Worm (Caenorhabditis elegans): ENCODE measurements around the gene glr-7.

glr-7 gene

DNA sequence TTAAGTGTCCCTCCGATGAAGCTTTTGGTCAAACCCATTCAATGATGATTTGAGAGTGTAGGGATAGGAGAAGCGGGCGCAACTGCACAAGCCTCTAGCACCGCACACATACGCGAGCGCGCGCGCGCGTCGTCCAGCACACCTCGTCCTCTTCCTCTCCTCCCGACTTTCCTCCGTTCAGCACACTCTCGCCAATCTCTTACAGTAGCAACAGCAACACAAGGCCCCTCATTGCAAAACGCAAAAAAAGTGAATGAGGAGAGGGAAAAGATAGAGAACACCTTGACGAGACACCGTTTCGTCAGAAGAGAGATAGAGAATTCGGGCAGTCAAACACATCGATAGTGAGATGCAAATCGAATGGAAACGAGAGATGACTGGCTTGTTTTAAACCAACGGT is 12.8 kb upstream of the glr-7 start (continued):
- no peak for TF ChIP-seq ceh-24 (tag; optimal IDR thresholded peaks at IDR 0.05)
- no peak for TF ChIP-seq unc-3 (GFP tag; conservative IDR thresholded peaks at IDR 0.05)
- TF ChIP-seq unc-3 (tag; optimal IDR thresholded peaks at IDR 0.05) = no peak
- TF ChIP-seq pax-1 (tag; optimal IDR thresholded peaks at IDR 0.05) = no peak
- no peak for TF ChIP-seq C08G9.2 (tag; optimal IDR thresholded peaks at IDR 0.05)
- TF ChIP-seq sox-4 (tag; optimal IDR thresholded peaks at IDR 0.05) = no peak

DNA sequence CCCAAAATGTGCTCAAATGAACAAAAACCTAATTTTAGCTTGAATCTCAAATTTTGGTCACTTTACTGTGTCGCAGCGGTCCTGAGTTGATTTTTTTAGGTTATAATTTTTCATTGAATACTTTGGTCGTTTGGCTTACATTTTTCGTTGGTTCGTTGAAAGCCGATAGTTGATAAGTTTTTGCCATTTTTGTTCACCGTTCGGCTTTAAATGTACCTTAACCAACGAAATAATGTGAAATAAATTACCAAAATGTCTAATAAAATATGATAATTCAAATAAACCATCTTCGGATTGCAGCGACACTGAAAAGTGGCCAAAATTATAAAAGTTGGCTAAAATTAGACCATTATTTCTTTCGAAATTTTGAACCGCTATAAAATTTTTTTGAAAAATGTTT is 10.6 kb upstream of the glr-7 start:
- TF ChIP-seq pax-1 (tag; optimal IDR thresholded peaks at IDR 0.05) (no peak), ceh-45 (GFP tag; IDR thresholded peaks at IDR 0.05) (no peak), pqm-1 (tag; optimal IDR thresholded peaks at IDR 0.05) (no peak), hlh-13 (GFP tag; optimal IDR thresholded peaks at IDR 0.05) (no peak), hlh-8 (tag; optimal IDR thresholded peaks at IDR 0.05) (no peak), mec-3 (tag; optimal IDR thresholded peaks at IDR 0.05; ENCODE audit: borderline replicate concordance) (no peak), fkh-10 (GFP tag; optimal IDR thresholded peaks at IDR 0.05) (no peak), nhr-232 (tag; optimal IDR thresholded peaks at IDR 0.05) (no peak), dve-1 (tag; optimal IDR thresholded peaks at IDR 0.05) (no peak), che-1 (tag; optimal IDR thresholded peaks at IDR 0.05) (no peak), ttx-3 (tag; optimal IDR thresholded peaks at IDR 0.05) (no peak), rnt-1 (tag; optimal IDR thresholded peaks at IDR 0.05) (no peak), F13H6.1 (tag; optimal IDR thresholded peaks at IDR 0.05) (no peak), unc-55 (GFP tag; optimal IDR thresholded peaks at IDR 0.05) (no peak)

DNA sequence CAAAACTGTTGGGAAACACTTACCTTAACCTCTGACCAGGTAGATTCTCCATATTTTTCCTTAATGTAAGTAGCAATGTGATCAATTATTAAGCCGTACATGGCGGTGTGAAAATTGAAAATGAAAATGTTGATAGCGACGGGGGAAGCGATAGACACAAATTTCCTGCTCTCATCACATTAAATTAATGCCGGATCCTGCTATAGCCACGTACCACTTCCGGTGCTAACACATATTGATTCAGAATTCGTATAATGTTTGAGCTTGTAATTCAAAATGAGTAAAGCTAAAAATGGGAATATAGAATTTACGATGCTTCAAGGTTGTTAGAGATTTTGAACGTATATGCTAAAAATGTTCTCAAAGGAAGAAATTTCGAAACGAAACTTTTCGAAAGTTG is 7.7 kb upstream of the glr-7 start, which contains the start of gene gcy-31:
Gene gcy-31, minus strand, starts transcription at position 101 of the 400 bp plus-strand sequence.
- no peak for TF ChIP-seq Y22D7AL.16 (tag; optimal IDR thresholded peaks at IDR 0.05)
- TF ChIP-seq ceh-22 (tag; optimal IDR thresholded peaks at IDR 0.05) = no peak
- TF ChIP-seq hlh-8 (tag; optimal IDR thresholded peaks at IDR 0.05) = no peak
- no peak for TF ChIP-seq eyg-1 (tag; optimal IDR thresholded peaks at IDR 0.05)
- TF ChIP-seq ama-1 (optimal IDR thresholded peaks at IDR 0.05) = no peak
- no peak for TF ChIP-seq ceh-2 (tag; optimal IDR thresholded peaks at IDR 0.05)
- no peak for TF ChIP-seq gmeb-2 (tag; optimal IDR thresholded peaks at IDR 0.05)
- TF ChIP-seq ttx-3 (tag; optimal IDR thresholded peaks at IDR 0.05) = no peak
- no peak for TF ChIP-seq pros-1 (tag; optimal IDR thresholded peaks at IDR 0.05)
- no peak for TF ChIP-seq pax-1 (tag; optimal IDR thresholded peaks at IDR 0.05)
- no peak for TF ChIP-seq ceh-19 (GFP tag; optimal IDR thresholded peaks at IDR 0.05)
- TF ChIP-seq ztf-16 (tag; optimal IDR thresholded peaks at IDR 0.05) = no peak
- no peak for TF ChIP-seq che-1 (tag; optimal IDR thresholded peaks at IDR 0.05)
- no peak for TF ChIP-seq nhr-11 (tag; optimal IDR thresholded peaks at IDR 0.05)
- TF ChIP-seq hlh-13 (GFP tag; optimal IDR thresholded peaks at IDR 0.05) = no peak
- TF ChIP-seq hlh-30 (tag; optimal IDR thresholded peaks at IDR 0.05; ENCODE audit: insufficient read depth) = no peak

- TF ChIP-seq ceh-34 (tag; optimal IDR thresholded peaks at IDR 0.05) (no peak), pag-3 (tag; optimal IDR thresholded peaks at IDR 0.05; ENCODE audit: borderline replicate concordance) (no peak), unc-55 (GFP tag; optimal IDR thresholded peaks at IDR 0.05) (peak; percentile 68), tbx-7 (tag; optimal IDR thresholded peaks at IDR 0.05) (no peak)
Observed at ce11 chrX:2426932-2427331, 7.3 kb upstream of the glr-7 start.

DNA sequence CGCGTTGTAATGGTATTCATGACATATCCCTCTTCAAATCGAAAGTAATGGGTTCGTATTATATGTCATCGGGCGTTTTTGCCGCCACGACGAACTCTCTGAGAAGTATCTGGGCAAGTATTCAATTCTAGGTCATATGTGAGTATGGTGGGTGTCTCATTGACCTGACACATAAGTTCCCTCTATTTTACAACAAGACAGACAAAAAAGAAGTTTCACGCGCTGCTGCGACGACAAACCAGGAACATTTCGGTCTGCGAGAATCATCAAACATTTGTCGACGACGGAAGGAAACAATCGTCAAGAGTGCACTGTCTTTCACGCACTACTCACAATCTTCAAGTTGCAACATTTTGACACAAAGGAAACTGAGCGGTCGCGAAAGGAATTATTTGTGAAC is 5.6 kb upstream of the glr-7 start:
- no peak for TF ChIP-seq zip-5 (tag; optimal IDR thresholded peaks at IDR 0.05)
- TF ChIP-seq ceh-6 (GFP tag; optimal IDR thresholded peaks at IDR 0.05) = no peak

DNA sequence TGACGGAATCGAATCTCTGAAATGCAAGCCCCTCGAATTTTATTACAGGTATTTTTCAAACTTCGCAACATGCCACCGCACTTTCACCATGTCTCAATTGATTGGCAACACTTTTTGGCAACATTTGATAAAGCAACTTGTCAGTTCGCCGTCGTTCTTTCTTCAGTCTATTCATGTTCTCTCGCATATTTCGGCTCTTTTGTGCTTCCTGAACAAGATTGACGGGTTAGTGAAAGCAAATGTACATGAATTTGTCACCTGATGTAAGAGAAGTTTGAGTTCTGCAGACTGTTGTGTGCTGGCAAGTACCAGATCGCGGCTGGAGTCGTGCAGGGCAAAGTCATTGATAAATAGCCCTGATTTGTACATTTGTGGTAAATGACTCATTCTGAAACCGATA is 2.4 kb upstream of the glr-7 start:
- TF ChIP-seq pat-9 (tag; optimal IDR thresholded peaks at IDR 0.05) (no peak), pag-3 (tag; optimal IDR thresholded peaks at IDR 0.05; ENCODE audit: borderline replicate concordance) (no peak), nhr-232 (tag; optimal IDR thresholded peaks at IDR 0.05) (no peak), ref-2 (tag; optimal IDR thresholded peaks at IDR 0.05) (no peak), T23F11.4 (GFP tag; optimal IDR thresholded peaks at IDR 0.05) (no peak), ets-4 (tag; optimal IDR thresholded peaks at IDR 0.05) (no peak), hlh-13 (GFP tag; optimal IDR thresholded peaks at IDR 0.05) (no peak), ceh-14 (tag; optimal IDR thresholded peaks at IDR 0.05) (no peak)
